Worm (Caenorhabditis elegans): ENCODE measurements around the gene acl-3.

- no peak for TF ChIP-seq ceh-58 (GFP tag; IDR thresholded peaks at IDR 0.05)
- no peak for TF ChIP-seq ZK185.1 (tag; optimal IDR thresholded peaks at IDR 0.05; ENCODE audit: poor library complexity, severe bottlenecking)
- TF ChIP-seq dpl-1 (GFP tag; optimal IDR thresholded peaks at IDR 0.05): no peak
- TF ChIP-seq aptf-3 (GFP tag; IDR thresholded peaks at IDR 0.05): no peak
- no peak for TF ChIP-seq nfyb-1 (GFP tag; IDR thresholded peaks at IDR 0.05)
These were observed 48.5 kb downstream of the acl-3 start for ce11 chrIV:11603265-11603840.
